Worm (Caenorhabditis elegans) whole organism, L1 larva: ENCODE measurements around the gene C53A5.17.

Experiments used
- ces-1 ChIP-seq: fragments of 150-350 bp; optimal IDR thresholded peaks from 2 replicates; lab custom pipeline; 2014; ENCODE audit warnings: missing biosample characterization, missing genetic modification reagents, missing genetic modification characterization
- mdl-1 ChIP-seq, 2 experiments: fragments of 150-350 bp; optimal IDR thresholded peaks; 2 replicates each; lab custom pipeline; 2014 to 2017; ENCODE audit warnings: missing biosample characterization in 2 of 2, missing genetic modification characterization in 2 of 2, inconsistent platforms in 1 of 2
- nhr-76 ChIP-seq: sonication (generic microtip); optimal IDR thresholded peaks from 2 replicates; lab custom pipeline; 2017; ENCODE audit warnings: missing biosample characterization, missing genetic modification characterization
- pag-3 ChIP-seq: sonication (generic microtip); optimal IDR thresholded peaks from 2 replicates; lab custom pipeline; 2017; ENCODE audit warnings: missing genetic modification characterization, mild to moderate bottlenecking, missing compliant biosample characterization, antibody characterized with exemption, borderline replicate concordance; ENCODE audit not compliant: insufficient read depth
- sptf-1 ChIP-seq: fragments of 150-350 bp; optimal IDR thresholded peaks from 2 replicates; lab custom pipeline; 2014; ENCODE audit warnings: missing biosample characterization, missing genetic modification characterization
- unc-86 ChIP-seq: sonication (generic microtip); optimal IDR thresholded peaks from 2 replicates; lab custom pipeline; 2016; ENCODE audit warnings: missing genetic modification characterization, missing compliant biosample characterization
- vab-15 ChIP-seq: sonication (generic microtip); optimal IDR thresholded peaks from 2 replicates; lab custom pipeline; 2017; ENCODE audit warnings: missing genotype, mild to moderate bottlenecking, missing genetic modification characterization, missing compliant biosample characterization
- zag-1 ChIP-seq: fragments of 150-350 bp; optimal IDR thresholded peaks from 2 replicates; lab custom pipeline; 2014; ENCODE audit warnings: missing biosample characterization, missing genetic modification characterization

DNA sequence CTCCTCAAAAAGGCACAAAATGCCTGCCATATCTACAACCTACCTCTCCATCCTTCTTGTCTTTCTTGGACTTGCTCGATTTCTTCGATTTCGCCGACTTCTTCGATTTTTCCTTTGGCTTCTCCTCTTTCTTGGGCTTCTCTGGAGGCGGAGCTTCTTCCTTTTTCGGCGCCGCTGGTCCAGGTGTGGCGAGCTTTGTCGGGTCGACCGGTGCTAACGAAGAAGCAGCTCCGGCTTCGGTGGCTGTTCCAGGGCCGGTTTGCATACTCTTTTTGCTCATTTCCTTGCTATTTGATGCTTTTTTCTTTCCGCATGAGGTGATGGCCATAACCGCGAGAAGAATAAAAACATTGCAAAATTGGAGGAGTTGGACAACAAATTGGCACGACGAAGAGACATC is 40.4 kb downstream of the C53A5.17 start:
- TF ChIP-seq vab-15 (tag; lab: Kevin White, UChicago) (no peak), zag-1 (no peak), sptf-1 (no peak), ces-1 (GFP tag; lab: Kevin White, UChicago) (no peak), nhr-76 (tag; lab: Kevin White, UChicago) (no peak), mdl-1 (tag; optimal IDR thresholded peaks at IDR 0.05; lab: Kevin White, UChicago) (no peak), unc-86 (no peak), pag-3 (tag; lab: Kevin White, UChicago) (no peak)
